Fruit fly (Drosophila melanogaster) S2 (cell line): ENCODE data around the gene CG13360.

Source experiments
- CG8478 ChIP-seq: fragments of >200 bp; optimal IDR thresholded peaks from 2 replicates; lab custom pipeline; 2018
- CTCF ChIP-seq, 2 experiments: fragments of >200 bp; optimal IDR thresholded peaks; 2 replicates each; lab custom pipeline; 2018

DNA sequence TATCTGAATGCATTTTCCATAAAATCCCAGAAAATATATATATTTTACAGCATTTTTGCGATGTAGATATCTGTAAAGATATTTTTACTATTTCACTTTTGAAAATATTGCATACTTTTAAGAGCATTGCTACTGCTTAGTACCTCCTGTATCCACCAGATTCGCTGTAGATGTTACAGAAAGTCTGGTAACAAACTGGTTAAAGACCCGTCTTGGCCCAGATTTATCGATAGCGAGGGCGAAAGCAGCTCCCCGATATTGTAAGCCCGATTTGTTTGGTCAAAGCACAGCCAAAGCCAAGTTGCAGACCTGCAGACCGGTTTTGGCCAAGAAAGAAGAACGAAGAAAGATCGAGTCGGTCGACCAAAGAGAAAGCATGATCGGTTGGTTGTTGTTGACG lies 5.4 kb downstream of the CG13360 start, which contains the start of gene tw:
- TF ChIP-seq CG8478 (lab: Kevin White, UChicago): no peak
- TF ChIP-seq CTCF (optimal IDR thresholded peaks at IDR 0.05; lab: Kevin White, UChicago): peak; percentile 82 to 87
